Worm (Caenorhabditis elegans) whole organism, L2 larva: Measurements from ENCODE around the gene srw-124.

Experiments
- F13H6.1 ChIP-seq: sonication (generic microtip); optimal IDR thresholded peaks from 2 replicates; lab custom pipeline; 2016; ENCODE audit warnings: missing genetic modification characterization, missing compliant biosample characterization
- R02D3.7 ChIP-seq: fragments of 150-350 bp; optimal IDR thresholded peaks from 2 replicates; lab custom pipeline; 2014; ENCODE audit warnings: missing biosample characterization, missing genetic modification characterization
- ZK546.5 ChIP-seq: sonication (generic microtip); optimal IDR thresholded peaks from 2 replicates; lab custom pipeline; 2017; ENCODE audit warnings: missing biosample characterization, missing genetic modification characterization
- aly-2 ChIP-seq: fragments of 150-350 bp; optimal IDR thresholded peaks from 2 replicates; lab custom pipeline; 2014; ENCODE audit warnings: missing biosample characterization, missing genetic modification characterization
- blmp-1 ChIP-seq: sonication (generic microtip); optimal IDR thresholded peaks from 2 replicates; lab custom pipeline; 2017; ENCODE audit warnings: missing genetic modification characterization, mild to moderate bottlenecking, missing compliant biosample characterization, antibody characterized with exemption, moderate library complexity; ENCODE audit not compliant: insufficient read depth
- ceh-16 ChIP-seq: fragments of 150-350 bp; optimal IDR thresholded peaks from 2 replicates; lab custom pipeline; 2014; ENCODE audit warnings: missing biosample characterization, missing genetic modification characterization
- crh-2 ChIP-seq: sonication (generic microtip); optimal IDR thresholded peaks from 2 replicates; lab custom pipeline; 2017; ENCODE audit warnings: missing biosample characterization, missing genetic modification characterization
- dmd-4 ChIP-seq: sonication (generic microtip); optimal IDR thresholded peaks from 2 replicates; lab custom pipeline; 2017; ENCODE audit warnings: missing biosample characterization, missing genetic modification characterization
- egl-27 ChIP-seq: sonication (generic microtip); optimal IDR thresholded peaks from 3 replicates; lab custom pipeline; 2017; ENCODE audit warnings: missing biosample characterization, missing genetic modification reagents, missing genetic modification characterization
- elt-1 ChIP-seq: fragments of 150-350 bp; optimal IDR thresholded peaks from 2 replicates; lab custom pipeline; 2014; ENCODE audit warnings: missing biosample characterization, missing genetic modification characterization
- fos-1 ChIP-seq: fragments of 150-350 bp; optimal IDR thresholded peaks from 2 replicates; lab custom pipeline; 2014; ENCODE audit warnings: missing biosample characterization, missing genetic modification characterization
- gmeb-1 ChIP-seq: fragments of 150-350 bp; optimal IDR thresholded peaks from 2 replicates; lab custom pipeline; 2014; ENCODE audit warnings: missing biosample characterization, missing genetic modification characterization
- lin-11 ChIP-seq: fragments of 150-350 bp; sonication (generic microtip); optimal IDR thresholded peaks from 2 replicates; lab custom pipeline; 2014; ENCODE audit warnings: missing biosample characterization, missing genetic modification characterization, inconsistent platforms, mixed read lengths
- lin-13 ChIP-seq: fragments of 150-350 bp; optimal IDR thresholded peaks from 2 replicates; lab custom pipeline; 2014; ENCODE audit warnings: missing biosample characterization, missing genetic modification reagents, missing genetic modification characterization
- lsy-2 ChIP-seq, 2 experiments: fragments of 150-350 bp in 1 of 2; sonication (generic microtip) in 1 of 2; optimal IDR thresholded peaks; 2 replicates each; lab custom pipeline; 2014 to 2017; ENCODE audit warnings: missing biosample characterization in 2 of 2, missing genetic modification characterization in 2 of 2
- mab-5 ChIP-seq: fragments of 150-350 bp; optimal IDR thresholded peaks from 2 replicates; lab custom pipeline; 2014; ENCODE audit warnings: missing biosample characterization, missing genetic modification characterization
- nhr-10 ChIP-seq: sonication (generic microtip); optimal IDR thresholded peaks from 2 replicates; lab custom pipeline; 2017; ENCODE audit warnings: missing biosample characterization, missing genetic modification characterization
- nhr-11 ChIP-seq: fragments of 150-350 bp; optimal IDR thresholded peaks from 2 replicates; lab custom pipeline; 2014; ENCODE audit warnings: missing biosample characterization, missing genetic modification characterization
- nhr-12 ChIP-seq: fragments of 150-350 bp; optimal IDR thresholded peaks from 2 replicates; lab custom pipeline; 2014; ENCODE audit warnings: missing biosample characterization, missing genetic modification characterization
- nhr-129 ChIP-seq: fragments of 150-350 bp; optimal IDR thresholded peaks from 2 replicates; lab custom pipeline; 2014; ENCODE audit warnings: missing biosample characterization, missing genetic modification characterization
- nhr-21 ChIP-seq: fragments of 150-350 bp; optimal IDR thresholded peaks from 2 replicates; lab custom pipeline; 2014; ENCODE audit warnings: missing biosample characterization, missing genetic modification characterization
- nhr-23 ChIP-seq: fragments of 150-350 bp; optimal IDR thresholded peaks from 2 replicates; lab custom pipeline; 2014; ENCODE audit warnings: missing biosample characterization, missing genetic modification reagents, missing genetic modification characterization
- nhr-237 ChIP-seq: fragments of 150-350 bp; optimal IDR thresholded peaks from 2 replicates; lab custom pipeline; 2014; ENCODE audit warnings: missing biosample characterization, missing genetic modification characterization
- nhr-25 ChIP-seq: fragments of 150-350 bp; sonication (generic microtip); optimal IDR thresholded peaks from 3 replicates; lab custom pipeline; 2014; ENCODE audit warnings: missing biosample characterization, missing genetic modification characterization
- nhr-6 ChIP-seq: fragments of 150-350 bp; optimal IDR thresholded peaks from 2 replicates; lab custom pipeline; 2014; ENCODE audit warnings: missing biosample characterization, missing genetic modification characterization
- nhr-77 ChIP-seq: fragments of 150-350 bp; optimal IDR thresholded peaks from 2 replicates; lab custom pipeline; 2014; ENCODE audit warnings: missing biosample characterization, missing genetic modification characterization
- sem-4 ChIP-seq: fragments of 150-350 bp; optimal IDR thresholded peaks from 2 replicates; lab custom pipeline; 2014; ENCODE audit warnings: missing biosample characterization, missing genetic modification reagents, missing genetic modification characterization
- skn-1 ChIP-seq: sonication (generic microtip); optimal IDR thresholded peaks from 2 replicates; lab custom pipeline; 2017; ENCODE audit warnings: missing biosample characterization, missing genetic modification characterization
- sma-9 ChIP-seq, 2 experiments: fragments of 150-350 bp in 1 of 2; sonication (generic microtip) in 1 of 2; optimal IDR thresholded peaks; 2 replicates each; lab custom pipeline; 2014 to 2016; ENCODE audit warnings: missing genetic modification characterization in 2 of 2, mild to moderate bottlenecking in 1 of 2, missing biosample characterization in 1 of 2, missing compliant biosample characterization in 1 of 2, missing genetic modification reagents in 1 of 2, moderate library complexity in 1 of 2
- snpc-4 ChIP-seq: fragments of 150-350 bp; optimal IDR thresholded peaks from 2 replicates; lab custom pipeline; 2014; ENCODE audit warnings: missing biosample characterization, missing genetic modification characterization
- unc-55 ChIP-seq: fragments of 150-350 bp; sonication (generic microtip); optimal IDR thresholded peaks from 3 replicates; lab custom pipeline; 2014; ENCODE audit warnings: missing biosample characterization, missing genetic modification reagents, missing genetic modification characterization
- unc-62 ChIP-seq: fragments of 150-350 bp; optimal IDR thresholded peaks from 2 replicates; lab custom pipeline; 2014; ENCODE audit warnings: missing biosample characterization, missing genetic modification reagents, missing genetic modification characterization
- ztf-1 ChIP-seq: fragments of 200-800 bp; sonication (Bioruptor generic); conservative IDR thresholded peaks from 2 replicates; pipeline ENCODE4 v1.3.6; 2022; ENCODE audit warnings: missing genetic modification characterization, missing compliant biosample characterization
- ztf-4 ChIP-seq: fragments of 150-350 bp; optimal IDR thresholded peaks from 2 replicates; lab custom pipeline; 2014; ENCODE audit warnings: missing biosample characterization, missing genetic modification characterization

Gene srw-124

DNA sequence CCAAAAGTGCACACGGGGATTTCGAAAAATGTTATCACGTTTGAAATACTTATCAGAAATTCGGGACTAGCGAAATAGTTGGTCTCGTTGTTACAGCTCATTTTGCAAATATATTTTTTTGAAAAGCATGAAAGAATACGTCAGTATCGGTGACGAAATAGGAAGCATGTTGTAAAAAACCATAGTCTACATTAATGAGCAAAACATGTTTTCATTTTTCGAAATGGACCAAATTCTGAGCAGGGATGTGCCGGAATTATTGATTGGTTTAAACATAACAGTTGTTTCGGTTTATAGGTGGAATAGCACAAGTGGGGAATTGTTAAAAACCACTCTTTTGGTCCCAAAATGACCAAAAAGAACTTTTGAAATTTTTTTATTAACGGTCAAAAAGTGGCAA, 42.3 kb upstream of the srw-124 start, which contains the start of gene srh-247:
Gene srh-247, minus strand, starts transcription at position 101 of the 400 bp plus-strand sequence.
- no peak for TF ChIP-seq F13H6.1 (tag; lab: Kevin White, UChicago)
- no peak for TF ChIP-seq unc-62 (GFP tag; lab: Kevin White, UChicago)
- no peak for TF ChIP-seq nhr-21 (tag; lab: Kevin White, UChicago)
- no peak for TF ChIP-seq nhr-237 (tag; lab: Kevin White, UChicago)
- no peak for TF ChIP-seq sem-4 (tag; lab: Kevin White, UChicago)
- no peak for TF ChIP-seq sma-9 (GFP tag; optimal IDR thresholded peaks at IDR 0.05; lab: Kevin White, UChicago)
- TF ChIP-seq sma-9 (tag; optimal IDR thresholded peaks at IDR 0.05; lab: Kevin White, UChicago), result no peak
- TF ChIP-seq egl-27 (tag; lab: Kevin White, UChicago), result no peak
- TF ChIP-seq nhr-129 (tag; lab: Kevin White, UChicago), result no peak
- TF ChIP-seq, all 48 proteins: peak for 0

DNA sequence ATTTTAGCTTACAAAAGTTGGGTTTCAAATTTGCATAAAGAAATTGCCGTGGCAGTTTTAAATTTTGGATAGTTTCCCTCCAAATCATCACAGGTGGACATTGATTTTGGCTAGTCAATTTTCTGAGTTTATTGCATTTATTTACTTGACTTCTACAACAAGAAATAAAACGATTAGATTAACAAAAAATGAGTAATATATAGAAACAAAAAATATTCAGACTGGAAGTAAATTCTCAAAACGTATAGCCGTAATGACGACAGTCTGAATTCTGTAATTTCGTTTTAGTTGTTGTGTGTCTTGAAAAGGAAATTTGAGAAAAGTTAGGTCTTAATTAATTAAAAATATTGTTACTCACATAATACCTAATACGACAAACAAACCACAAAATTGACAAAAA, 37.9 kb upstream of the srw-124 start, which contains the start of gene srw-141:
Gene srw-141, minus strand, starts transcription at position 101 of the 400 bp plus-strand sequence.
- TF ChIP-seq elt-1 (tag; lab: Kevin White, UChicago) (no peak), lin-11 (no peak), ztf-1 (GFP tag; lab: Robert Waterston, UW) (no peak), nhr-10 (tag; lab: Kevin White, UChicago) (no peak), blmp-1 (tag; lab: Kevin White, UChicago) (no peak), dmd-4 (tag; lab: Kevin White, UChicago) (no peak), nhr-77 (no peak), R02D3.7 (tag; lab: Kevin White, UChicago) (no peak), nhr-23 (tag; lab: Kevin White, UChicago) (no peak)
- TF ChIP-seq, all 48 proteins: peak for 0

DNA sequence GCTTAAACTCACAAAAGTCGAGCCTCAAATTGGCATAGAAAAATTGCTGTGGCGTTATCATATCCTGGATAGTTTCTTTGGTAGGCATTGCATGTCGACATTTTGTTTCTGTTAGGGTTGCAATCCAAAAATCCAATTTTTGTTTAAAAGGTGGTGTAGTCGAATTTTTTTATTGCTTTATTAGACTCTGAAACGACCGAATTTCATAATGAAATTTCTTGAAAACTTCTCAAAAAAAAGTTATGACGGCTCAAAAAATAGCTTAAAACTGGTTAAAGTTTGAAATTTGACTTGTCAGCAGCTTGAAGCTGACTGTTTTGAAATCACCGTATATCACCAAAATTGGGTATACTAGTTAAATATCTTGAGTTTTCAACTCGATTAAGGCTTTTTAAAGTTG, 35.0 kb upstream of the srw-124 start, which contains the start of gene srw-143:
Gene srw-143, minus strand, starts transcription at position 101 of the 400 bp plus-strand sequence.
- TF ChIP-seq gmeb-1 (tag; lab: Kevin White, UChicago) (no peak), nhr-11 (tag; lab: Kevin White, UChicago) (no peak), R02D3.7 (tag; lab: Kevin White, UChicago) (no peak), unc-55 (GFP tag; lab: Kevin White, UChicago) (no peak), ceh-16 (tag; lab: Kevin White, UChicago) (no peak), nhr-6 (no peak), mab-5 (tag; lab: Kevin White, UChicago) (no peak), ZK546.5 (no peak), lin-13 (GFP tag; lab: Kevin White, UChicago) (no peak), sem-4 (tag; lab: Kevin White, UChicago) (no peak), lsy-2 (tag; optimal IDR thresholded peaks at IDR 0.05; lab: Kevin White, UChicago) (no peak), fos-1 (tag; lab: Kevin White, UChicago) (no peak), skn-1 (no peak), ztf-1 (GFP tag; lab: Robert Waterston, UW) (no peak)

DNA sequence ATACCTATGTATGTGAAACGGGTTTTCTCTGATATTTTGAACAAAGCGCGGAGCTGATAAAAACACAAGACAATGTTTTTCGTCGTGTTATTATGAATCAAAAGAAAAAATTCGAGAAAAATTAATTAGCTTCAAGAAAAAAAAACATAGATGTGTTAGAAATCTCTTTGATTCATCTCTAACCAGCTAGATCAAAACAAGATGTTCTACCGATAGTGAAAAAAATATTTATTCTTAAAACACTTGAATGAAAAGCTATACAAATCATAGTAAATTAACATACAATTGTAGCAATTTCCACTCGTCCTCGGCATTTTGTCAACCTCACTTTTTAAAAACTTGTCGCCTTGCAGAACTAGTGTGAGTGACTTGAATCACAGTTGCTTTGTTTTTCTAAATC, 34.1 kb upstream of the srw-124 start:
- TF ChIP-seq sma-9 (GFP tag; optimal IDR thresholded peaks at IDR 0.05; lab: Kevin White, UChicago) (no peak), sma-9 (tag; optimal IDR thresholded peaks at IDR 0.05; lab: Kevin White, UChicago) (no peak), nhr-25 (tag; lab: Kevin White, UChicago) (no peak), nhr-77 (no peak), ztf-4 (tag; lab: Kevin White, UChicago) (no peak)

DNA sequence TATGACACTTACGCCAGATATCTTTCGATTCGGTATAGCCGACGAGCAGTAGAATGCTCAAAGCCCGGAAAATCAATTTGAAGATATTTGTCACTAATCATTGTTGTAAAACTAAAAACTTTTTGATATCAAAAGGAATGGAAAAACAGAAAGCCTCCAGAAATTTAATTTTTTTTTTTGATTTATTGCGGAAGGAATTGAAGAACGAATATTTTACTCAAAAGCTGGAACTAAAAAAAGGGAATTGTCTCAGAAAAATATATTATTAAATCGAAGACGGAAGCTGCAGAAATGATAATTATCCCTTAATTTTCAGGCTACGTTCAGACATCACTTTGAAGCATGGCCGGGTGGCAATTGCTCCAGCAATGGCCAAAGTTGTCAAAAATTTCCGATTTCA, 32.5 kb upstream of the srw-124 start, which contains the start of gene srw-137:
Gene srw-137, minus strand, starts transcription at position 101 of the 400 bp plus-strand sequence.
- TF ChIP-seq ztf-4 (tag; lab: Kevin White, UChicago) (no peak), crh-2 (tag; lab: Kevin White, UChicago) (no peak), sma-9 (GFP tag; optimal IDR thresholded peaks at IDR 0.05; lab: Kevin White, UChicago) (no peak), sma-9 (tag; optimal IDR thresholded peaks at IDR 0.05; lab: Kevin White, UChicago) (no peak), snpc-4 (no peak)

DNA sequence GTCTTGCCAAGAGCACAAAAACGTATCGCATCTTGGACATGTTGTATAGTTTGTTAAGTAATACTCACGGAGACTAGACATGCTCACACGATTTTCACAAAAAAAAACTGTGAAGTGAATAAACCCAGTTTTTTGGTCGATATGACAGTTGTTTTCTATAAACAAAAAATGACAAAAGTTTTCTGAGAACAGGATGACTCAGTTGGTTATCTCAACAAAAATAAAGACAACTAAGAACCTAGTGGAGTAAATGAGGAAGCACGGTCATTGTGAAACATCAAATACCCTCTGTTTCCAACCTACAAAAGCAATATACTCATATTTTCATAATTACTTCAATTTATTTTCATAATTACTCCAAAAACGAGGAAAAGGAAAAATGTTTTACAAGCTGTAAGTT, 30.8 kb upstream of the srw-124 start, which contains the start of gene srh-87:
Gene srh-87, minus strand, starts transcription at position 101 of the 400 bp plus-strand sequence.
- TF ChIP-seq aly-2 (tag; lab: Kevin White, UChicago) (no peak), F13H6.1 (tag; lab: Kevin White, UChicago) (no peak), lin-11 (no peak), crh-2 (tag; lab: Kevin White, UChicago) (no peak), nhr-12 (tag; lab: Kevin White, UChicago) (no peak)
